Worm (Caenorhabditis elegans) whole organism, early embryonic: ENCODE results near the gene D1046.2.

Source experiments
- B0310.2 ChIP-seq: sonication (generic microtip); optimal IDR thresholded peaks from 2 replicates; lab custom pipeline; 2016; ENCODE audit warnings: mild to moderate bottlenecking, missing genetic modification characterization, missing compliant biosample characterization
- F13C5.2 ChIP-seq: sonication (generic microtip); optimal IDR thresholded peaks from 2 replicates; lab custom pipeline; 2017; ENCODE audit warnings: mild to moderate bottlenecking, missing genetic modification characterization, inconsistent platforms, missing compliant biosample characterization
- aly-1 ChIP-seq: sonication (generic microtip); optimal IDR thresholded peaks from 2 replicates; lab custom pipeline; 2016; ENCODE audit warnings: missing genetic modification characterization, missing compliant biosample characterization
- ama-1 ChIP-seq: fragments of 150-350 bp; optimal IDR thresholded peaks from 2 replicates; lab custom pipeline; 2014
- ceh-13 ChIP-seq: fragments of 200-800 bp; sonication (Bioruptor generic); optimal IDR thresholded peaks from 2 replicates; lab custom pipeline; 2018; ENCODE audit warnings: mild to moderate bottlenecking, missing genetic modification characterization, missing compliant biosample characterization
- ceh-36 ChIP-seq: sonication (generic microtip); optimal IDR thresholded peaks from 2 replicates; lab custom pipeline; 2016; ENCODE audit warnings: missing genetic modification characterization, inconsistent platforms, missing compliant biosample characterization
- ets-7 ChIP-seq: sonication (generic microtip); optimal IDR thresholded peaks from 2 replicates; lab custom pipeline; 2016; ENCODE audit warnings: missing genotype, missing genetic modification characterization, missing compliant biosample characterization
- flt-1 ChIP-seq: fragments of 200-800 bp; sonication (Bioruptor generic); IDR thresholded peaks from 2 replicates; pipeline ENCODE4 v1.3.6; 2022; ENCODE audit warnings: missing genetic modification characterization, missing compliant biosample characterization
- hmg-4 ChIP-seq: fragments of 200-800 bp; sonication (Bioruptor generic); optimal IDR thresholded peaks from 2 replicates; lab custom pipeline; 2018; ENCODE audit warnings: mild to moderate bottlenecking, missing genetic modification characterization, missing compliant biosample characterization
- pes-1 ChIP-seq: fragments of 200-800 bp; sonication (Bioruptor generic); IDR thresholded peaks from 2 replicates; pipeline ENCODE4 v1.3.6; 2022; ENCODE audit warnings: missing genetic modification reagents, missing genetic modification characterization, missing compliant biosample characterization
- scrt-1 ChIP-seq: fragments of 200-800 bp; sonication (Bioruptor generic); IDR thresholded peaks from 2 replicates; pipeline ENCODE4 v1.3.6; 2022; ENCODE audit warnings: missing genetic modification characterization, missing compliant biosample characterization
- tbx-37 ChIP-seq: fragments of 200-800 bp; sonication (Bioruptor generic); conservative IDR thresholded peaks from 2 replicates; pipeline ENCODE4 v1.3.6; 2022; ENCODE audit warnings: missing genetic modification reagents, missing genetic modification characterization, missing compliant biosample characterization
- tra-4 ChIP-seq: sonication (generic microtip); optimal IDR thresholded peaks from 2 replicates; lab custom pipeline; 2017; ENCODE audit warnings: missing genetic modification characterization, missing compliant biosample characterization

DNA sequence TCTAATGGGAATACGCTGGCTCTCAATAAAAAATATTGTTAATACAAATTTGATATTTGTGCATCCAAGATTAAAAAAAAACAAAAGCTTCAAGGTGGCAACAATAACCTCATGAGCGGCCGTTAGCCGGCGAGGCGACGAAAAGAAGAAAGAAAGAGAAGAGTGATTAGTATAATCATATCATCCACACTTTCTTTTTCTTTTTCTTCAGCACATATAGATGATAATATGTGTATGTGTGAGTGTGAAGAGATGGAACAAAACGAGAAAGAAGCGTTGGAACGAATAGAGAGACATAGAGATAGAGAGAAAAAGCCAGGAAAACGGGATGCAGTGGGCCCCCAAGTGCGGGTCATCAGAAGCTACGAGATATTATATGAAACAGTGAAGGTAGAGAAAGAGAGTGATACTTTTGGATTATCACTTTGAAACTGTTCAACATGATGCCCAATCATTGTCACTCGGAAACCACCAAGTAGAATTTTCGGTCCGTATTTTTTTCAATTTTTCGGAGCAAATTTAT is 5.5 kb downstream of the D1046.2 start:
- TF ChIP-seq flt-1 (GFP tag; lab: Robert Waterston, UW): no peak
- no peak for TF ChIP-seq scrt-1 (GFP tag; lab: Robert Waterston, UW)
- TF ChIP-seq ama-1 (lab: Kevin White, UChicago): no peak
- no peak for TF ChIP-seq B0310.2
- TF ChIP-seq ceh-13 (GFP tag; lab: Kevin White, UChicago): no peak
- no peak for TF ChIP-seq aly-1
- no peak for TF ChIP-seq F13C5.2 (tag; lab: Kevin White, UChicago)
- no peak for TF ChIP-seq pes-1
- no peak for TF ChIP-seq hmg-4 (GFP tag; lab: Kevin White, UChicago)
- no peak for TF ChIP-seq ceh-36 (tag; lab: Kevin White, UChicago)
- TF ChIP-seq tbx-37 (GFP tag; lab: Robert Waterston, UW): no peak
- no peak for TF ChIP-seq tra-4 (tag; lab: Kevin White, UChicago)
- TF ChIP-seq ets-7 (tag; lab: Kevin White, UChicago): no peak
